Worm (Caenorhabditis elegans) whole organism, L4/young adult: ENCODE data around the gene srsx-19.

Source experiments
- W03F9.2 ChIP-seq: fragments of 150-350 bp; optimal IDR thresholded peaks from 2 replicates; lab custom pipeline; 2014; ENCODE audit warnings: missing biosample characterization, missing genetic modification characterization
- dao-5 ChIP-seq: sonication (generic microtip); optimal IDR thresholded peaks from 2 replicates; lab custom pipeline; 2016; ENCODE audit warnings: missing genotype, missing genetic modification characterization, moderate library complexity, missing compliant biosample characterization

ce11 chrV:13887358-13887757, at the start of gene srsx-19:
- no peak for TF ChIP-seq dao-5 (tag; lab: Kevin White, UChicago)
- no peak for TF ChIP-seq W03F9.2 (tag; lab: Kevin White, UChicago)
